Worm (Caenorhabditis elegans) whole organism, young adult: ENCODE measurements around the gene Y62E10A.13.

Experiments
- B0035.1 ChIP-seq: sonication (generic microtip); optimal IDR thresholded peaks from 2 replicates; lab custom pipeline; 2016; ENCODE audit warnings: missing genetic modification characterization, mild to moderate bottlenecking, missing compliant biosample characterization, missing genotype, missing genetic modification reagents
- F23B12.7 ChIP-seq: sonication (generic microtip); optimal IDR thresholded peaks from 2 replicates; lab custom pipeline; 2017; ENCODE audit warnings: missing genetic modification characterization, mild to moderate bottlenecking, missing compliant biosample characterization, antibody characterized with exemption, moderate library complexity; ENCODE audit not compliant: insufficient read depth
- ceh-27 ChIP-seq: fragments of 200-800 bp; sonication (Bioruptor generic); optimal IDR thresholded peaks from 2 replicates; lab custom pipeline; 2018; ENCODE audit warnings: mild to moderate bottlenecking, missing genetic modification characterization, moderate library complexity, missing compliant biosample characterization
- efl-1 ChIP-seq: fragments of 150-350 bp; optimal IDR thresholded peaks from 2 replicates; lab custom pipeline; 2014; ENCODE audit warnings: missing biosample characterization, missing genetic modification reagents, missing genetic modification characterization
- lag-1 ChIP-seq: fragments of 200-800 bp; sonication (Bioruptor generic); IDR thresholded peaks from 2 replicates; pipeline ENCODE4 v1.3.6; 2022; ENCODE audit warnings: missing genetic modification reagents, missing genetic modification characterization, missing compliant biosample characterization
- let-526 ChIP-seq: fragments of 200-800 bp; sonication (Bioruptor generic); IDR thresholded peaks from 2 replicates; pipeline ENCODE4 v1.3.6; 2022; ENCODE audit warnings: missing genetic modification reagents, missing genetic modification characterization, missing compliant biosample characterization
- mes-4 ChIP-seq: sonication (generic microtip); optimal IDR thresholded peaks from 2 replicates; lab custom pipeline; 2016; ENCODE audit warnings: missing genotype, missing genetic modification characterization, missing compliant biosample characterization
- snpc-1.1 ChIP-seq: sonication (generic microtip); optimal IDR thresholded peaks from 2 replicates; lab custom pipeline; 2017; ENCODE audit warnings: missing genetic modification characterization, mild to moderate bottlenecking, missing compliant biosample characterization, antibody characterized with exemption, moderate library complexity, missing genotype, missing genetic modification reagents; ENCODE audit not compliant: insufficient read depth
- snpc-4 ChIP-seq, 5 experiments: fragments of 150-350 bp in 1 of 5; sonication (generic microtip) in 4 of 5; optimal IDR thresholded peaks; 2 replicates each; lab custom pipeline; 2014 to 2018; ENCODE audit warnings: missing genetic modification characterization in 5 of 5, missing biosample characterization in 3 of 5, antibody characterized with exemption in 2 of 5, mild to moderate bottlenecking in 2 of 5, missing compliant biosample characterization in 2 of 5, missing genotype in 2 of 5, moderate library complexity in 2 of 5, missing genetic modification reagents in 1 of 5
- ztf-22 ChIP-seq: fragments of 200-800 bp; sonication (Bioruptor generic); optimal IDR thresholded peaks from 2 replicates; lab custom pipeline; 2018; ENCODE audit warnings: mild to moderate bottlenecking, missing genetic modification characterization, moderate library complexity, missing compliant biosample characterization

- TF ChIP-seq B0035.1 (tag; lab: Kevin White, UChicago): no peak
- TF ChIP-seq F23B12.7: no peak
- no peak for TF ChIP-seq mes-4 (tag; lab: Kevin White, UChicago)
- no peak for TF ChIP-seq efl-1 (GFP tag; lab: Kevin White, UChicago)
- TF ChIP-seq ztf-22 (GFP tag; lab: Kevin White, UChicago): no peak
- no peak for TF ChIP-seq let-526 (GFP tag; lab: Robert Waterston, UW)
- TF ChIP-seq snpc-1.1 (tag; lab: Kevin White, UChicago): no peak
- no peak for TF ChIP-seq snpc-4 (GFP tag; optimal IDR thresholded peaks at IDR 0.05; lab: Kevin White, UChicago)
- TF ChIP-seq snpc-4 (tag; optimal IDR thresholded peaks at IDR 0.05; lab: Kevin White, UChicago): no peak
- no peak for TF ChIP-seq lag-1 (GFP tag; lab: Robert Waterston, UW)
- no peak for TF ChIP-seq ceh-27 (GFP tag; lab: Kevin White, UChicago)
Observed at ce11 chrIV:13390770-13391169, 8.1 kb downstream of the Y62E10A.13 start.
